Worm (Caenorhabditis elegans) whole organism, early embryonic: ENCODE results near the gene phy-2.
A peak's percentile ranks its signal among the peaks of the same experiment; 100 is the strongest.

Experiments used
- B0310.2 ChIP-seq: sonication (generic microtip); optimal IDR thresholded peaks from 2 replicates; lab custom pipeline; 2016; ENCODE audit warnings: mild to moderate bottlenecking, missing genetic modification characterization, missing compliant biosample characterization
- F13C5.2 ChIP-seq: sonication (generic microtip); optimal IDR thresholded peaks from 2 replicates; lab custom pipeline; 2017; ENCODE audit warnings: mild to moderate bottlenecking, missing genetic modification characterization, inconsistent platforms, missing compliant biosample characterization
- aly-1 ChIP-seq: sonication (generic microtip); optimal IDR thresholded peaks from 2 replicates; lab custom pipeline; 2016; ENCODE audit warnings: missing genetic modification characterization, missing compliant biosample characterization
- ama-1 ChIP-seq: fragments of 150-350 bp; optimal IDR thresholded peaks from 2 replicates; lab custom pipeline; 2014
- ceh-13 ChIP-seq: fragments of 200-800 bp; sonication (Bioruptor generic); optimal IDR thresholded peaks from 2 replicates; lab custom pipeline; 2018; ENCODE audit warnings: mild to moderate bottlenecking, missing genetic modification characterization, missing compliant biosample characterization
- ceh-36 ChIP-seq: sonication (generic microtip); optimal IDR thresholded peaks from 2 replicates; lab custom pipeline; 2016; ENCODE audit warnings: missing genetic modification characterization, inconsistent platforms, missing compliant biosample characterization
- ets-7 ChIP-seq: sonication (generic microtip); optimal IDR thresholded peaks from 2 replicates; lab custom pipeline; 2016; ENCODE audit warnings: missing genotype, missing genetic modification characterization, missing compliant biosample characterization
- flt-1 ChIP-seq: fragments of 200-800 bp; sonication (Bioruptor generic); IDR thresholded peaks from 2 replicates; pipeline ENCODE4 v1.3.6; 2022; ENCODE audit warnings: missing genetic modification characterization, missing compliant biosample characterization
- hmbx-1 ChIP-seq: sonication (generic microtip); optimal IDR thresholded peaks from 2 replicates; lab custom pipeline; 2016; ENCODE audit warnings: mild to moderate bottlenecking, missing genetic modification characterization, missing compliant biosample characterization
- hmg-4 ChIP-seq: fragments of 200-800 bp; sonication (Bioruptor generic); optimal IDR thresholded peaks from 2 replicates; lab custom pipeline; 2018; ENCODE audit warnings: mild to moderate bottlenecking, missing genetic modification characterization, missing compliant biosample characterization
- hnd-1 ChIP-seq: sonication (generic microtip); optimal IDR thresholded peaks from 2 replicates; lab custom pipeline; 2016; ENCODE audit warnings: missing genetic modification characterization, missing compliant biosample characterization
- pes-1 ChIP-seq: fragments of 200-800 bp; sonication (Bioruptor generic); IDR thresholded peaks from 2 replicates; pipeline ENCODE4 v1.3.6; 2022; ENCODE audit warnings: missing genetic modification reagents, missing genetic modification characterization, missing compliant biosample characterization
- scrt-1 ChIP-seq: fragments of 200-800 bp; sonication (Bioruptor generic); IDR thresholded peaks from 2 replicates; pipeline ENCODE4 v1.3.6; 2022; ENCODE audit warnings: missing genetic modification characterization, missing compliant biosample characterization
- sea-1 ChIP-seq: fragments of 200-800 bp; sonication (Bioruptor generic); conservative IDR thresholded peaks from 2 replicates; pipeline ENCODE4 v1.3.6; 2022; ENCODE audit warnings: missing genetic modification characterization, missing compliant biosample characterization
- tbx-11 ChIP-seq: fragments of 200-800 bp; sonication (Bioruptor generic); IDR thresholded peaks from 2 replicates; pipeline ENCODE4 v1.3.6; 2022; ENCODE audit warnings: missing genetic modification characterization, missing compliant biosample characterization
- tbx-37 ChIP-seq: fragments of 200-800 bp; sonication (Bioruptor generic); conservative IDR thresholded peaks from 2 replicates; pipeline ENCODE4 v1.3.6; 2022; ENCODE audit warnings: missing genetic modification reagents, missing genetic modification characterization, missing compliant biosample characterization
- tra-4 ChIP-seq: sonication (generic microtip); optimal IDR thresholded peaks from 2 replicates; lab custom pipeline; 2017; ENCODE audit warnings: missing genetic modification characterization, missing compliant biosample characterization

phy-2 gene

DNA sequence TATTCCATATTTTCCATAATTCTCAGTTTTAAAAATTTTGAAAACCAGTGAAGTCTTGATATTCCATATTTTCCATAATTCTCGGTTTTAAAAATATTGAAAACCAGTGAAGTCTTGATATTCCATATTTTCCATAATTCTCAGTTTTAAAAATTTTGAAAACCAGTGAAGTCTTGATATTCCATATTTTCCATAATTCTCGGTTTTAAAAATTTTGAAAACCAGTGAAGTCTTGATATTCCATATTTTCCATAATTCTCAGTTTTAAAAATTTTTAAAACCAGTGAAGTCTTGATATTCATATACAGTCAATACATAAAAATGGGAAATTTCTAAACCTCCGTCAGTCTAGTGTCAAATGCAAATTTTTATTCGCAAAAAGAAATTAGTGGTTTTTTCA lies 45.4 kb downstream of the phy-2 start:
- peak; percentile 56; the same call in 1 of the 2 replicates for TF ChIP-seq flt-1 (GFP tag; lab: Robert Waterston, UW)

- no peak for TF ChIP-seq tbx-11
- no peak for TF ChIP-seq ceh-13 (GFP tag; lab: Kevin White, UChicago)
- no peak for TF ChIP-seq ets-7 (tag; lab: Kevin White, UChicago)
- no peak for TF ChIP-seq B0310.2 (tag; lab: Kevin White, UChicago)
- no peak for TF ChIP-seq pes-1 (GFP tag; lab: Robert Waterston, UW)
- TF ChIP-seq ceh-36 (tag; lab: Kevin White, UChicago): no peak
- no peak for TF ChIP-seq tbx-37
- no peak for TF ChIP-seq tra-4 (tag; lab: Kevin White, UChicago)
- no peak for TF ChIP-seq ama-1 (lab: Kevin White, UChicago)
- no peak for TF ChIP-seq F13C5.2 (tag; lab: Kevin White, UChicago)
- TF ChIP-seq scrt-1 (GFP tag; lab: Robert Waterston, UW): no peak
- TF ChIP-seq flt-1 (GFP tag; lab: Robert Waterston, UW): no peak
- no peak for TF ChIP-seq hmg-4 (GFP tag; lab: Kevin White, UChicago)
- TF ChIP-seq hmbx-1 (tag; lab: Kevin White, UChicago): no peak
- TF ChIP-seq sea-1: no peak
These were observed 47.8 kb downstream of the phy-2 start, which contains the start of gene F20B10.3 for ce11 chrIV:12167944-12168343. Gene F20B10.3 (plus strand): TSS chrIV:12168244.

ce11 chrIV:12165432-12166078 lies 50.2 kb downstream of the phy-2 start:
- TF ChIP-seq scrt-1 (GFP tag; lab: Robert Waterston, UW) (no peak), sea-1 (no peak), flt-1 (GFP tag; lab: Robert Waterston, UW) (no peak), hnd-1 (tag; lab: Kevin White, UChicago) (no peak), ceh-13 (GFP tag; lab: Kevin White, UChicago) (no peak), B0310.2 (tag; lab: Kevin White, UChicago) (no peak), pes-1 (GFP tag; lab: Robert Waterston, UW) (no peak), ama-1 (lab: Kevin White, UChicago) (no peak), tra-4 (tag; lab: Kevin White, UChicago) (no peak), tbx-11 (no peak), F13C5.2 (tag; lab: Kevin White, UChicago) (no peak), ceh-36 (tag; lab: Kevin White, UChicago) (no peak), hmg-4 (GFP tag; lab: Kevin White, UChicago) (no peak), aly-1 (no peak)

ce11 chrIV:12162732-12163131 lies 53.1 kb downstream of the phy-2 start:
- TF ChIP-seq B0310.2 (tag; lab: Kevin White, UChicago): no peak
- TF ChIP-seq pes-1 (GFP tag; lab: Robert Waterston, UW): no peak
- no peak for TF ChIP-seq tbx-37
- no peak for TF ChIP-seq F13C5.2 (tag; lab: Kevin White, UChicago)
- TF ChIP-seq ceh-13 (GFP tag; lab: Kevin White, UChicago): no peak
- no peak for TF ChIP-seq scrt-1 (GFP tag; lab: Robert Waterston, UW)
- no peak for TF ChIP-seq sea-1
- no peak for TF ChIP-seq flt-1 (GFP tag; lab: Robert Waterston, UW)
- no peak for TF ChIP-seq ceh-36 (tag; lab: Kevin White, UChicago)
- no peak for TF ChIP-seq aly-1
- TF ChIP-seq hnd-1 (tag; lab: Kevin White, UChicago): no peak
- no peak for TF ChIP-seq ets-7 (tag; lab: Kevin White, UChicago)
- TF ChIP-seq hmg-4 (GFP tag; lab: Kevin White, UChicago): no peak
- no peak for TF ChIP-seq tbx-11
- TF ChIP-seq tra-4 (tag; lab: Kevin White, UChicago): no peak
- no peak for TF ChIP-seq ama-1 (lab: Kevin White, UChicago)
